Worm (Caenorhabditis elegans): Measurements from ENCODE around the gene ceeh-2.

DNA sequence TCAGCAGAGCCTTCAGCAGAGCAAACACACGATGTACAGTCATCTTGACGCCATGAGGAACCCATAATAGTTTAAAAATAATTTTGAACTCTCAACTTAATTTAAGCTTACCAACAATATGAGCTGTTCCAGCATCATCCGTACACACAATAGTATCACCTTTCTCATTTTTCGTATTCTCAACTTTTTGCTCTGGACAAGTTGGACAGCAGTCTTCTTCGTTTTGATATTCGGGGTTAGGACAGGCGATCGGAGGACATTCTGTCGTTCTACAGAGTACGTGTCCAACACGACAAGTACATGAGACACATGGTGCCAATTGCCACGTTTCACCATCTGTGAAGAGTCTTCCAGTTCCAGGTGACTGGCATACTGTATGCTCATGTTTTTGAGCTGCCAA lies 34.2 kb downstream of the ceeh-2 start:
- TF ChIP-seq hnd-1 (tag; optimal IDR thresholded peaks at IDR 0.05) (no peak), ceh-13 (GFP tag; optimal IDR thresholded peaks at IDR 0.05) (no peak), ama-1 (optimal IDR thresholded peaks at IDR 0.05) (no peak), aly-1 (tag; optimal IDR thresholded peaks at IDR 0.05) (no peak), hmbx-1 (tag; optimal IDR thresholded peaks at IDR 0.05) (no peak)

Measured in whole organism, early embryonic.